Worm (Caenorhabditis elegans) whole organism, midembryonic: ENCODE data around the gene F38E1.3.

ENCODE experiments used
- T22C8.4 ChIP-seq: fragments of 200-800 bp; sonication (Bioruptor generic); IDR thresholded peaks from 2 replicates; pipeline ENCODE4 v1.3.6; 2022; ENCODE audit warnings: missing genetic modification characterization, missing compliant biosample characterization
- cog-1 ChIP-seq: sonication (generic microtip); optimal IDR thresholded peaks from 2 replicates; lab custom pipeline; 2016; ENCODE audit warnings: missing genetic modification characterization, missing compliant biosample characterization
- flt-1 ChIP-seq: fragments of 200-800 bp; sonication (Bioruptor generic); IDR thresholded peaks from 2 replicates; pipeline ENCODE4 v1.3.6; 2022; ENCODE audit warnings: missing genetic modification characterization, missing compliant biosample characterization
- klf-2 ChIP-seq: fragments of 200-800 bp; sonication (Bioruptor generic); conservative IDR thresholded peaks from 2 replicates; pipeline ENCODE4 v1.3.6; 2022; ENCODE audit warnings: missing genetic modification reagents, missing genetic modification characterization, missing compliant biosample characterization
- med-1 ChIP-seq: sonication (generic microtip); optimal IDR thresholded peaks from 2 replicates; lab custom pipeline; 2017; ENCODE audit warnings: missing genetic modification characterization, mild to moderate bottlenecking, missing compliant biosample characterization, antibody characterized with exemption, missing genetic modification reagents; ENCODE audit not compliant: insufficient read depth
- ref-1 ChIP-seq: fragments of 200-800 bp; sonication (Bioruptor generic); conservative IDR thresholded peaks from 2 replicates; pipeline ENCODE4 v1.3.6; 2022; ENCODE audit warnings: missing genetic modification reagents, missing genetic modification characterization, missing compliant biosample characterization
- tab-1 ChIP-seq: fragments of 200-800 bp; sonication (Bioruptor generic); IDR thresholded peaks from 2 replicates; pipeline ENCODE4 v1.3.6; 2022; ENCODE audit warnings: missing genetic modification characterization, missing compliant biosample characterization
- ztf-23 ChIP-seq: fragments of 200-800 bp; sonication (Bioruptor generic); IDR thresholded peaks from 2 replicates; pipeline ENCODE4 v1.3.6; 2022; ENCODE audit warnings: missing genetic modification reagents, missing genetic modification characterization, missing compliant biosample characterization
- ztf-29 ChIP-seq: fragments of 200-800 bp; sonication (Bioruptor generic); IDR thresholded peaks from 2 replicates; pipeline ENCODE4 v1.3.6; 2022; ENCODE audit warnings: missing genetic modification reagents, missing genetic modification characterization, missing compliant biosample characterization

DNA sequence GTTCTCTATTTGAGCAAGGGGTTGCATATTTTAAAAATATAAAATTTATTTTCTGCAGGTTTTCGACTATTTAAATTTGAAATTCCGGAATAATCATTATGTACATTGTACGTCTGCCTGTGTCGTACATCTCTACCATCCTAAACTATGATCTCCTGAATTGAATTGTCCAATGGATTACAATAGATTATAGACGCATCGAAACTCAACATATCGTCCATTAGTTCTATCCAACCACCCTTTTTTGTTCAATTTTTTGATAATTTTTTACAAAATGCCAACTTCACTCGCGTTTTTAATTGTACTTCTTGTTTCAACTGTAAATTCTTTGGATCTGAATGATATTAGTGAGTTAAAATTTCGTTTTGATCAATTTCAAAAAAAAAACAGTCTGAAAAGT lies 34.5 kb downstream of the F38E1.3 start, which contains the start of gene F52E1.2:
- TF ChIP-seq klf-2 (GFP tag; lab: Robert Waterston, UW) (no peak), ztf-29 (no peak), flt-1 (GFP tag; lab: Robert Waterston, UW) (no peak), med-1 (GFP tag; lab: Kevin White, UChicago) (no peak), ref-1 (GFP tag; lab: Robert Waterston, UW) (no peak), tab-1 (GFP tag; lab: Robert Waterston, UW) (no peak), cog-1 (tag; lab: Kevin White, UChicago) (no peak), ztf-23 (GFP tag; lab: Robert Waterston, UW) (no peak), T22C8.4 (GFP tag; lab: Robert Waterston, UW) (no peak)
